Worm (Caenorhabditis elegans) whole organism, mixed stage, embryonic: Measurements from ENCODE around the gene sphk-1.
A peak's percentile ranks its signal among the peaks of the same experiment; 100 is the strongest.

Experiments
- ceh-43 ChIP-seq: fragments of 200-800 bp; sonication (Bioruptor generic); optimal IDR thresholded peaks from 2 replicates; lab custom pipeline; 2018; ENCODE audit warnings: mild to moderate bottlenecking, missing genetic modification characterization, moderate library complexity, missing compliant biosample characterization
- nhr-237 ChIP-seq: fragments of 150-350 bp; optimal IDR thresholded peaks from 2 replicates; lab custom pipeline; 2014; ENCODE audit warnings: missing biosample characterization, missing genetic modification characterization
- unc-62 ChIP-seq: fragments of 150-350 bp; optimal IDR thresholded peaks from 2 replicates; lab custom pipeline; 2014; ENCODE audit warnings: missing biosample characterization, missing genetic modification reagents, missing genetic modification characterization
- ztf-11 ChIP-seq: fragments of 150-350 bp; optimal IDR thresholded peaks from 2 replicates; lab custom pipeline; 2014; ENCODE audit warnings: missing biosample characterization, missing genetic modification characterization

- no peak for TF ChIP-seq ztf-11 (tag; lab: Kevin White, UChicago)
- TF ChIP-seq ceh-43 (GFP tag; lab: Kevin White, UChicago) = no peak
- TF ChIP-seq unc-62 (GFP tag; lab: Kevin White, UChicago) = no peak
- peak; percentile 14 for TF ChIP-seq nhr-237 (tag; lab: Kevin White, UChicago)
Observed at ce11 chrII:8740326-8740949, 39.0 kb upstream of the sphk-1 start.
